Worm (Caenorhabditis elegans): ENCODE measurements around the gene clec-147.

clec-147 gene

ce11 chrII:14495341-14495740 lies 42.3 kb downstream of the clec-147 start:
- no peak for TF ChIP-seq ham-2 (GFP tag; optimal IDR thresholded peaks at IDR 0.05)
- no peak for TF ChIP-seq ceh-43 (GFP tag; optimal IDR thresholded peaks at IDR 0.05)
- TF ChIP-seq ceh-39 (tag; optimal IDR thresholded peaks at IDR 0.05) = no peak
- no peak for TF ChIP-seq unc-39 (tag; optimal IDR thresholded peaks at IDR 0.05)
- no peak for TF ChIP-seq nhr-237 (tag; optimal IDR thresholded peaks at IDR 0.05)
- TF ChIP-seq mab-5 (tag; optimal IDR thresholded peaks at IDR 0.05) = no peak
- TF ChIP-seq zip-8 (tag; optimal IDR thresholded peaks at IDR 0.05) = no peak
- no peak for TF ChIP-seq unc-62 (GFP tag; optimal IDR thresholded peaks at IDR 0.05)
- TF ChIP-seq flh-1 (GFP tag; optimal IDR thresholded peaks at IDR 0.05) = no peak
- TF ChIP-seq M03D4.4 (tag; optimal IDR thresholded peaks at IDR 0.05) = no peak
- TF ChIP-seq cnd-1 (tag; optimal IDR thresholded peaks at IDR 0.05) = no peak
- no peak for TF ChIP-seq bed-3 (GFP tag; optimal IDR thresholded peaks at IDR 0.05)

ce11 chrII:14494464-14494863 lies 43.2 kb downstream of the clec-147 start:
- TF ChIP-seq elt-1 (tag; optimal IDR thresholded peaks at IDR 0.05; ENCODE audit: borderline replicate concordance, insufficient read depth) (peak; percentile 85), cnd-1 (tag; optimal IDR thresholded peaks at IDR 0.05) (no peak)

- TF ChIP-seq drap-1 (GFP tag; optimal IDR thresholded peaks at IDR 0.05) (no peak), ces-1 (GFP tag; optimal IDR thresholded peaks at IDR 0.05) (no peak), blmp-1 (tag; optimal IDR thresholded peaks at IDR 0.05) (no peak), mep-1 (tag; optimal IDR thresholded peaks at IDR 0.05) (no peak), nhr-28 (tag; optimal IDR thresholded peaks at IDR 0.05) (no peak), ceh-83 (GFP tag; optimal IDR thresholded peaks at IDR 0.05) (no peak), lsy-2 (tag; optimal IDR thresholded peaks at IDR 0.05) (no peak), cnd-1 (tag; optimal IDR thresholded peaks at IDR 0.05) (no peak), mab-5 (tag; optimal IDR thresholded peaks at IDR 0.05) (no peak), nhr-237 (tag; optimal IDR thresholded peaks at IDR 0.05) (no peak), mls-2 (tag; optimal IDR thresholded peaks at IDR 0.05) (no peak), sem-2 (GFP tag; optimal IDR thresholded peaks at IDR 0.05) (no peak)
Measured at ce11 chrII:14494414-14494463, 43.4 kb downstream of the clec-147 start, which contains the start of gene cysl-2. cysl-2 (minus strand) TSS chrII:14494451.

- TF ChIP-seq hlh-1 (tag; optimal IDR thresholded peaks at IDR 0.05) (no peak), snpc-4 (tag; optimal IDR thresholded peaks at IDR 0.05) (no peak), nhr-28 (tag; optimal IDR thresholded peaks at IDR 0.05) (no peak), ztf-11 (tag; optimal IDR thresholded peaks at IDR 0.05) (no peak), ces-1 (GFP tag; optimal IDR thresholded peaks at IDR 0.05) (no peak)
Measured at ce11 chrII:14494014-14494413, 43.6 kb downstream of the clec-147 start.

ce11 chrII:14492592-14493196 lies 44.9 kb downstream of the clec-147 start:
- no peak for TF ChIP-seq snpc-4 (tag; optimal IDR thresholded peaks at IDR 0.05)
- TF ChIP-seq ces-1 (GFP tag; optimal IDR thresholded peaks at IDR 0.05) = no peak
- no peak for TF ChIP-seq elt-3 (tag; optimal IDR thresholded peaks at IDR 0.05)
- no peak for TF ChIP-seq nhr-76 (tag; optimal IDR thresholded peaks at IDR 0.05)
- no peak for TF ChIP-seq flh-1 (GFP tag; optimal IDR thresholded peaks at IDR 0.05)
- no peak for TF ChIP-seq nhr-12 (tag; optimal IDR thresholded peaks at IDR 0.05)
- TF ChIP-seq cnd-1 (tag; optimal IDR thresholded peaks at IDR 0.05) = no peak
- no peak for TF ChIP-seq lin-13 (tag; optimal IDR thresholded peaks at IDR 0.05)
- no peak for TF ChIP-seq mab-5 (tag; optimal IDR thresholded peaks at IDR 0.05)
- TF ChIP-seq unc-39 (tag; optimal IDR thresholded peaks at IDR 0.05) = no peak
- no peak for TF ChIP-seq sptf-1 (tag; optimal IDR thresholded peaks at IDR 0.05)
- no peak for TF ChIP-seq nhr-237 (tag; optimal IDR thresholded peaks at IDR 0.05)
- no peak for TF ChIP-seq elt-1 (tag; optimal IDR thresholded peaks at IDR 0.05; ENCODE audit: borderline replicate concordance, insufficient read depth)
- no peak for TF ChIP-seq hlh-1 (tag; optimal IDR thresholded peaks at IDR 0.05)
- TF ChIP-seq blmp-1 (tag; optimal IDR thresholded peaks at IDR 0.05) = no peak
- TF ChIP-seq ceh-43 (GFP tag; optimal IDR thresholded peaks at IDR 0.05) = no peak
- TF ChIP-seq unc-62 (GFP tag; optimal IDR thresholded peaks at IDR 0.05) = no peak
- no peak for TF ChIP-seq bed-3 (GFP tag; optimal IDR thresholded peaks at IDR 0.05)
- TF ChIP-seq lsy-2 (tag; optimal IDR thresholded peaks at IDR 0.05) = no peak
- no peak for TF ChIP-seq lin-32 (GFP tag; optimal IDR thresholded peaks at IDR 0.05)

- TF ChIP-seq snpc-4 (tag; optimal IDR thresholded peaks at IDR 0.05) = no peak
- TF ChIP-seq flh-1 (GFP tag; optimal IDR thresholded peaks at IDR 0.05) = no peak
- no peak for TF ChIP-seq ceh-43 (GFP tag; optimal IDR thresholded peaks at IDR 0.05)
- peak; percentile 58 for TF ChIP-seq blmp-1 (tag; optimal IDR thresholded peaks at IDR 0.05)
- TF ChIP-seq M03D4.4 (tag; optimal IDR thresholded peaks at IDR 0.05) = no peak
- TF ChIP-seq ceh-39 (tag; optimal IDR thresholded peaks at IDR 0.05) = no peak
- TF ChIP-seq unc-39 (tag; optimal IDR thresholded peaks at IDR 0.05) = no peak
- TF ChIP-seq sptf-1 (tag; optimal IDR thresholded peaks at IDR 0.05) = no peak
Measured at ce11 chrII:14489407-14489806, 48.2 kb downstream of the clec-147 start, which contains the start of gene vnut-1. vnut-1 (plus strand) TSS chrII:14489802.

Data from whole organism, mixed stage, embryonic.